Fruit fly (Drosophila melanogaster) whole organism, prepupa: ENCODE results near the gene CG6013.
A peak's percentile ranks its signal among the peaks of the same experiment; 100 is the strongest.

ENCODE experiments used
- CG1621 ChIP-seq: fragments of 200-800 bp; sonication (Bioruptor generic); optimal IDR thresholded peaks from 3 replicates; lab custom pipeline; 2018; ENCODE audit warnings: missing biosample characterization, mild to moderate bottlenecking, missing genetic modification characterization
- CG6854 ChIP-seq: fragments of 200-800 bp; sonication (Bioruptor generic); optimal IDR thresholded peaks from 2 replicates; lab custom pipeline; 2017; ENCODE audit warnings: missing biosample characterization, mild to moderate bottlenecking, missing genetic modification characterization
- Hr4 ChIP-seq: fragments of 200-800 bp; sonication (Bioruptor generic); optimal IDR thresholded peaks from 3 replicates; lab custom pipeline; 2016; ENCODE audit warnings: missing biosample characterization, missing genetic modification characterization
- OdsH ChIP-seq: fragments of 200-800 bp; sonication (Bioruptor generic); optimal IDR thresholded peaks from 3 replicates; lab custom pipeline; 2016; ENCODE audit warnings: missing biosample characterization, missing genetic modification characterization
- Sox15 ChIP-seq: fragments of 200-800 bp; sonication (Bioruptor generic); optimal IDR thresholded peaks from 3 replicates; lab custom pipeline; 2016; ENCODE audit warnings: missing biosample characterization, missing genetic modification characterization
- topi ChIP-seq: fragments of 200-800 bp; sonication (Bioruptor generic); optimal IDR thresholded peaks from 3 replicates; lab custom pipeline; 2016; ENCODE audit warnings: missing biosample characterization, missing genetic modification characterization
- vri ChIP-seq: fragments of 200-800 bp; sonication (Bioruptor generic); optimal IDR thresholded peaks from 3 replicates; lab custom pipeline; 2016; ENCODE audit warnings: missing biosample characterization, mild to moderate bottlenecking, missing genetic modification characterization

DNA sequence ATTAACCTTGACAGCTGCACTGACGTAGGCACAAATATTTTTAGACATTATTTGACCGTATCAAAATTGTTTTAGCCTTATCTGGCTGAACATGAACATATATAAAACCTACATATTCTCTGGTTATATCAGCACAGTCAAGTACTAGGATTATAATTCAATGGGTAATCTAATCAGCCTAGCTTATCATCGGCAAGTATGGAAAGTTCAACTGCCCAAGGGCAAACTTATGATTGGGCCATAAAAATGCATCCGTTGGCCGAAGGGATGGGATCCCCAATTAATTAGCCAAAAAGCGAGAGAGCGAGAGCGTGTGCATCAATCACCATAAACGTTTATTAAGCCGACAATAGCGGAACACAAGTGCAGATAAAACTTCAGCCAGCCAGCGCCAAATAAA is 34.2 kb downstream of the CG6013 start:
- TF ChIP-seq Hr4 (GFP tag; lab: Kevin White, UChicago): no peak
- no peak for TF ChIP-seq topi (GFP tag; lab: Kevin White, UChicago)
- TF ChIP-seq CG1621 (tag; lab: Kevin White, UChicago): no peak
- no peak for TF ChIP-seq Sox15
- TF ChIP-seq CG6854 (GFP tag; lab: Kevin White, UChicago): no peak
- TF ChIP-seq OdsH (GFP tag; lab: Kevin White, UChicago): no peak
- TF ChIP-seq vri: peak; percentile 80
